Fruit fly (Drosophila melanogaster) whole organism, prepupa: ENCODE data around the gene TTLL15.

Source experiments
- CG11902 ChIP-seq: fragments of 200-800 bp; sonication (Bioruptor generic); optimal IDR thresholded peaks from 3 replicates; lab custom pipeline; 2016; ENCODE audit warnings: missing biosample characterization, missing genetic modification characterization
- CG1621 ChIP-seq: fragments of 200-800 bp; sonication (Bioruptor generic); optimal IDR thresholded peaks from 3 replicates; lab custom pipeline; 2018; ENCODE audit warnings: missing biosample characterization, mild to moderate bottlenecking, missing genetic modification characterization
- CG31627 ChIP-seq: fragments of 200-800 bp; sonication (Bioruptor generic); optimal IDR thresholded peaks from 3 replicates; lab custom pipeline; 2016; ENCODE audit warnings: missing biosample characterization, missing genetic modification characterization
- CG32006 ChIP-seq: fragments of 200-800 bp; sonication (Bioruptor generic); optimal IDR thresholded peaks from 3 replicates; lab custom pipeline; 2017; ENCODE audit warnings: missing biosample characterization, mild to moderate bottlenecking, missing genetic modification characterization
- CG6808 ChIP-seq: fragments of 200-800 bp; sonication (Bioruptor generic); optimal IDR thresholded peaks from 3 replicates; lab custom pipeline; 2017; ENCODE audit warnings: missing biosample characterization, missing genetic modification characterization, mild to moderate bottlenecking, moderate library complexity, missing genetic modification reagents
- Eip75B ChIP-seq: fragments of 200-800 bp; sonication (Bioruptor generic); optimal IDR thresholded peaks from 3 replicates; lab custom pipeline; 2016; ENCODE audit warnings: missing biosample characterization, missing genetic modification characterization
- Eip78C ChIP-seq: fragments of 200-800 bp; sonication (Bioruptor generic); peaks from one replicate; lab custom pipeline; 2016; ENCODE audit warnings: missing biosample characterization, missing genetic modification characterization
- Smox ChIP-seq: fragments of 200-800 bp; sonication (Bioruptor generic); optimal IDR thresholded peaks from 3 replicates; lab custom pipeline; 2016; ENCODE audit warnings: missing biosample characterization, missing genetic modification characterization
- Sox102F ChIP-seq: fragments of 200-800 bp; sonication (Bioruptor generic); optimal IDR thresholded peaks from 2 replicates; lab custom pipeline; 2016; ENCODE audit warnings: missing biosample characterization, mild to moderate bottlenecking, missing genetic modification characterization
- Sox15 ChIP-seq: fragments of 200-800 bp; sonication (Bioruptor generic); optimal IDR thresholded peaks from 3 replicates; lab custom pipeline; 2016; ENCODE audit warnings: missing biosample characterization, missing genetic modification characterization
- ss ChIP-seq, 2 experiments: fragments of 200-800 bp; sonication (Bioruptor generic); optimal IDR thresholded peaks; 2 replicates in 1 of 2; 3 replicates in 1 of 2; lab custom pipeline; 2017 to 2018; ENCODE audit warnings: mild to moderate bottlenecking in 2 of 2, missing biosample characterization in 2 of 2, missing genetic modification characterization in 2 of 2, moderate library complexity in 1 of 2
- svp ChIP-seq: fragments of 200-800 bp; sonication (Bioruptor generic); peaks from one replicate; lab custom pipeline; 2016; ENCODE audit warnings: missing biosample characterization, missing genetic modification characterization
- topi ChIP-seq: fragments of 200-800 bp; sonication (Bioruptor generic); optimal IDR thresholded peaks from 3 replicates; lab custom pipeline; 2016; ENCODE audit warnings: missing biosample characterization, missing genetic modification characterization

- TF ChIP-seq CG1621 (tag; lab: Kevin White, UChicago) = peak; percentile 63
- TF ChIP-seq svp (GFP tag; lab: Kevin White, UChicago) = no peak
- TF ChIP-seq Eip78C (GFP tag; lab: Kevin White, UChicago) = peak; percentile 85
- no peak for TF ChIP-seq Eip75B (GFP tag; lab: Kevin White, UChicago)
- TF ChIP-seq Smox (GFP tag; lab: Kevin White, UChicago) = no peak
- peak; percentile 33 for TF ChIP-seq topi
- no peak for TF ChIP-seq CG31627 (GFP tag; lab: Kevin White, UChicago)
- TF ChIP-seq Sox15 (GFP tag; lab: Kevin White, UChicago) = no peak
- peak; percentile 47 for TF ChIP-seq Sox102F (GFP tag; lab: Kevin White, UChicago)
- no peak for TF ChIP-seq CG32006 (GFP tag; lab: Kevin White, UChicago)
- TF ChIP-seq CG11902 = no peak
- TF ChIP-seq CG6808 (GFP tag; lab: Kevin White, UChicago) = peak; percentile 47
- TF ChIP-seq ss (GFP tag; optimal IDR thresholded peaks at IDR 0.05; lab: Kevin White, UChicago) = peak; percentile 57 to 77
Measured at dm6 chr3R:10826796-10827524, 11.9 kb downstream of the TTLL15 start, which contains the start of gene Cad86C.
